Worm (Caenorhabditis elegans): ENCODE measurements around the gene Y62F5A.10.
A peak's percentile ranks its signal among the peaks of the same experiment; 100 is the strongest.

Y62F5A.10 gene

ce11 chrII:11500198-11500597, 21.2 kb upstream of the Y62F5A.10 start, which contains the start of gene B0334.20:
TSS of gene B0334.20 (minus strand) at chrII:11500459.
- TF ChIP-seq nhr-28 (tag; optimal IDR thresholded peaks at IDR 0.05) (peak; percentile 81), pqm-1 (tag; optimal IDR thresholded peaks at IDR 0.05) (peak; percentile 46), saeg-2 (GFP tag; IDR thresholded peaks at IDR 0.05) (no peak), daf-16 (GFP tag; optimal IDR thresholded peaks at IDR 0.05) (no peak), daf-16 (tag; optimal IDR thresholded peaks at IDR 0.05) (peak; percentile 62), ztf-7 (tag; optimal IDR thresholded peaks at IDR 0.05) (no peak), php-3 (GFP tag; IDR thresholded peaks at IDR 0.05) (peak; percentile 42; the same call in 1 of the 2 replicates)

- TF ChIP-seq ceh-20 (GFP tag; IDR thresholded peaks at IDR 0.05) (no peak), spr-1 (tag; optimal IDR thresholded peaks at IDR 0.05) (no peak), attf-4 (tag; optimal IDR thresholded peaks at IDR 0.05) (no peak), mdl-1 (tag; optimal IDR thresholded peaks at IDR 0.05) (peak in 1 of 2 experiments; percentile 54), F44E2.7 (GFP tag; IDR thresholded peaks at IDR 0.05) (no peak), T20F7.1 (GFP tag; optimal IDR thresholded peaks at IDR 0.05) (no peak), mxl-3 (GFP tag; optimal IDR thresholded peaks at IDR 0.05) (peak; percentile 68), ctbp-1 (GFP tag; IDR thresholded peaks at IDR 0.05) (no peak), nhr-28 (tag; optimal IDR thresholded peaks at IDR 0.05) (peak; percentile 86), nhr-48 (tag; optimal IDR thresholded peaks at IDR 0.05) (peak; percentile 28), ceh-28 (tag; optimal IDR thresholded peaks at IDR 0.05) (no peak), F10B5.3 (tag; optimal IDR thresholded peaks at IDR 0.05) (no peak), skn-1 (tag; optimal IDR thresholded peaks at IDR 0.05) (no peak), lin-29 (GFP tag; IDR thresholded peaks at IDR 0.05) (no peak), hlh-11 (tag; optimal IDR thresholded peaks at IDR 0.05) (peak; percentile 51), nhr-25 (tag; optimal IDR thresholded peaks at IDR 0.05; ENCODE audit: borderline replicate concordance, insufficient read depth) (peak; percentile 6), cey-2 (tag; optimal IDR thresholded peaks at IDR 0.05; ENCODE audit: borderline replicate concordance, insufficient read depth) (no peak), nhr-102 (tag; optimal IDR thresholded peaks at IDR 0.05) (no peak), daf-16 (GFP tag; optimal IDR thresholded peaks at IDR 0.05) (no peak), daf-16 (tag; optimal IDR thresholded peaks at IDR 0.05) (no peak), hmg-1.1 (GFP tag; IDR thresholded peaks at IDR 0.05) (no peak)
Observed at ce11 chrII:11501956-11502355, 19.4 kb upstream of the Y62F5A.10 start.

ce11 chrII:11503761-11504160, 17.6 kb upstream of the Y62F5A.10 start:
- TF ChIP-seq nhr-41 (GFP tag; IDR thresholded peaks at IDR 0.05): no peak
- TF ChIP-seq nhr-11 (tag; optimal IDR thresholded peaks at IDR 0.05): no peak
- TF ChIP-seq egl-43 (GFP tag; IDR thresholded peaks at IDR 0.05): no peak
- TF ChIP-seq Y5F2A.4 (GFP tag; optimal IDR thresholded peaks at IDR 0.05): no peak
- TF ChIP-seq zip-2 (tag; optimal IDR thresholded peaks at IDR 0.05): no peak
- TF ChIP-seq hlh-11 (tag; optimal IDR thresholded peaks at IDR 0.05): no peak
- TF ChIP-seq zfp-2 (tag; optimal IDR thresholded peaks at IDR 0.05): no peak
- TF ChIP-seq spr-1 (tag; optimal IDR thresholded peaks at IDR 0.05): no peak
- no peak for TF ChIP-seq php-3 (GFP tag; IDR thresholded peaks at IDR 0.05)
- no peak for TF ChIP-seq Y105C5A.15 (GFP tag; IDR thresholded peaks at IDR 0.05)
- no peak for TF ChIP-seq pqm-1 (tag; optimal IDR thresholded peaks at IDR 0.05)

- TF ChIP-seq nhr-42 (GFP tag; IDR thresholded peaks at IDR 0.05): no peak
- TF ChIP-seq arid-1 (GFP tag; conservative IDR thresholded peaks at IDR 0.05): no peak
- no peak for TF ChIP-seq nhr-111 (GFP tag; optimal IDR thresholded peaks at IDR 0.05)
Observed at ce11 chrII:11510373-11510772, 11.0 kb upstream of the Y62F5A.10 start, which contains the start of gene npr-41. TSS of gene npr-41 (plus strand) at chrII:11510673.
